Fruit fly (Drosophila melanogaster) whole organism, pupa: Measurements from ENCODE around the gene CrzR.

Source experiments
- CG12605 ChIP-seq: fragments of 200-800 bp; sonication (Bioruptor generic); IDR thresholded peaks from 2 replicates; pipeline ENCODE4 v1.3.6; 2022; ENCODE audit warnings: missing biosample characterization, missing genetic modification characterization
- CG14655 ChIP-seq: fragments of 200-800 bp; sonication (Bioruptor generic); optimal IDR thresholded peaks from 3 replicates; lab custom pipeline; 2017; ENCODE audit warnings: mild to moderate bottlenecking, missing biosample characterization, missing genetic modification reagents, missing genetic modification characterization
- CG15710 ChIP-seq: fragments of 200-800 bp; sonication (Bioruptor generic); optimal IDR thresholded peaks from 2 replicates; lab custom pipeline; 2018; ENCODE audit warnings: missing biosample characterization, mild to moderate bottlenecking, missing genetic modification characterization, moderate library complexity
- CG34367 ChIP-seq: fragments of 200-800 bp; sonication (Bioruptor generic); optimal IDR thresholded peaks from 2 replicates; lab custom pipeline; 2018; ENCODE audit warnings: missing biosample characterization, mild to moderate bottlenecking, missing genetic modification characterization
- CG8301 ChIP-seq: fragments of 200-800 bp; sonication (Bioruptor generic); optimal IDR thresholded peaks from 2 replicates; lab custom pipeline; 2018; ENCODE audit warnings: missing biosample characterization, mild to moderate bottlenecking, missing genetic modification characterization
- EcR ChIP-seq: fragments of 200-800 bp; sonication (Bioruptor generic); optimal IDR thresholded peaks from 3 replicates; lab custom pipeline; 2019; ENCODE audit warnings: missing biosample characterization, missing genetic modification characterization, mild to moderate bottlenecking, moderate library complexity, missing genetic modification reagents
- fd96Ca ChIP-seq: fragments of 200-800 bp; sonication (Bioruptor generic); IDR thresholded peaks from 3 replicates; pipeline ENCODE4 v1.3.6; 2022; ENCODE audit warnings: missing biosample characterization, missing genetic modification characterization

dm6 chr3L:12310505-12310904, 40.8 kb downstream of the CrzR start, which contains the start of gene CG44355:
- no peak for TF ChIP-seq CG34367 (tag; lab: Kevin White, UChicago)
- TF ChIP-seq CG8301 (tag; lab: Kevin White, UChicago) = no peak
- TF ChIP-seq CG14655 = no peak
- no peak for TF ChIP-seq CG12605 (GFP tag; lab: Robert Waterston, UW)
- TF ChIP-seq CG15710 (tag; lab: Kevin White, UChicago) = no peak
- no peak for TF ChIP-seq fd96Ca
- no peak for TF ChIP-seq EcR (GFP tag; lab: Kevin White, UChicago)
